Worm (Caenorhabditis elegans): ENCODE results near the gene F27E5.7.

F27E5.7 gene

ce11 chrII:10105604-10106003, 17.0 kb upstream of the F27E5.7 start, which contains the start of gene ZK945.4:
ZK945.4 (minus strand) TSS chrII:10105704.
- TF ChIP-seq sea-2 (GFP tag; optimal IDR thresholded peaks at IDR 0.05) = no peak
- no peak for TF ChIP-seq nhr-28 (tag; optimal IDR thresholded peaks at IDR 0.05)
- no peak for TF ChIP-seq elt-2 (tag; optimal IDR thresholded peaks at IDR 0.05)
- TF ChIP-seq jun-1 (tag; optimal IDR thresholded peaks at IDR 0.05) = no peak
- no peak for TF ChIP-seq elt-1 (tag; optimal IDR thresholded peaks at IDR 0.05)

DNA sequence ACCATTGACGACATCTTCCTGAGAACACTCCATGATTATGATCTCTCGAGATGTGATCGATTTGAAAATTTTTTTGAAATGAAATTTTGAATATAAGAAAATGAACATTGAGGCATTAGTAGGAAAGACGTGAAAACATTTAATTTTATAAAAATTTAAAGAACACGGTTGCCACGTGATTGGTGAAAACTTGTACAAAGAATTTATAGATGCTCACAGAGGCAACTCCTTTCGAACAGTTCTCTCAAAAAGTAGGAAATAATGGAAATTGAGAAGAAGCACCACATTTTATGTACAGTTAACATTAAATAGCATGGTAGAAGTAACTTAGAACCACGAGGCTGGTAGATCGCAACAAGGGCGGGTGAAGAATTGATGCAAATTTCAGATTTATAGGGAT, 15.7 kb upstream of the F27E5.7 start, which contains the start of gene ZK945.6:
ZK945.6 (minus strand) TSS at position 101 of the 400 bp plus-strand sequence.
- TF ChIP-seq pqm-1 (tag; optimal IDR thresholded peaks at IDR 0.05) (no peak), fkh-10 (GFP tag; optimal IDR thresholded peaks at IDR 0.05) (no peak), nhr-77 (tag; optimal IDR thresholded peaks at IDR 0.05) (no peak), fos-1 (tag; optimal IDR thresholded peaks at IDR 0.05) (no peak), eor-1 (tag; optimal IDR thresholded peaks at IDR 0.05) (no peak), mdl-1 (tag; optimal IDR thresholded peaks at IDR 0.05) (no peak), unc-39 (tag; optimal IDR thresholded peaks at IDR 0.05) (no peak), unc-62 (GFP tag; optimal IDR thresholded peaks at IDR 0.05) (no peak), sea-2 (GFP tag; optimal IDR thresholded peaks at IDR 0.05) (no peak)

DNA sequence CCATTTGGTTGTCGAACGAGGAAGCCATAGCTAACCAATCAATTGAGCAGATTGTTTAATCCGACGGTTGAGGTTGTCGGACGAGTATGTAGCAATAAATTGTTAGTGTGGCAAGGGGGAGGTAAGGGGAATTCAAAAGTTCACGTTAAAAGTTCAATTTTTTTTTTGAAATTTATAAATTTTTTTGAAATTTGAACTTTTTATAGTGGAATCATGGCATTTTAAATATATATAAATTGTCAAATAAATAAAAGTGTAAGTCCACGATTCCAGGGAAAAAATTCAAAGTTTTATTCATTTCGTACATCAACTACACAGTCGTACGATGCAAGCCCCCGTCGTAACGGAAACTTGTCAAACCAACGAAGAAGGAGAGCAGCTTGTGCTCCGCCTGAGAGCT, 14.2 kb upstream of the F27E5.7 start, which contains the start of the genes ZK945.7 and ZK945.8:
ZK945.7 (minus strand) TSS at position 101 of the 400 bp plus-strand sequence.
ZK945.8 (plus strand) TSS at position 275 of the 400 bp plus-strand sequence.
- TF ChIP-seq nfya-1 (tag; optimal IDR thresholded peaks at IDR 0.05; ENCODE audit: insufficient read depth) (no peak), mdl-1 (tag; optimal IDR thresholded peaks at IDR 0.05) (no peak), egl-27 (tag; optimal IDR thresholded peaks at IDR 0.05) (no peak), elt-3 (tag; optimal IDR thresholded peaks at IDR 0.05) (no peak), ceh-82 (tag; optimal IDR thresholded peaks at IDR 0.05) (no peak), skn-1 (tag; optimal IDR thresholded peaks at IDR 0.05) (no peak), elt-1 (tag; optimal IDR thresholded peaks at IDR 0.05) (no peak), elt-2 (tag; optimal IDR thresholded peaks at IDR 0.05) (no peak), nhr-76 (tag; optimal IDR thresholded peaks at IDR 0.05) (no peak), lsy-12 (tag; optimal IDR thresholded peaks at IDR 0.05) (no peak), jun-1 (tag; optimal IDR thresholded peaks at IDR 0.05) (no peak), fkh-10 (GFP tag; optimal IDR thresholded peaks at IDR 0.05) (no peak), fos-1 (tag; optimal IDR thresholded peaks at IDR 0.05) (no peak), nhr-77 (tag; optimal IDR thresholded peaks at IDR 0.05) (no peak), nhr-43 (tag; optimal IDR thresholded peaks at IDR 0.05; ENCODE audit: poor library complexity, severe bottlenecking) (no peak), zag-1 (tag; optimal IDR thresholded peaks at IDR 0.05) (no peak), aly-2 (tag; optimal IDR thresholded peaks at IDR 0.05) (no peak)

- no peak for TF ChIP-seq nhr-76 (tag; optimal IDR thresholded peaks at IDR 0.05)
- TF ChIP-seq nhr-237 (tag; optimal IDR thresholded peaks at IDR 0.05) = no peak
- TF ChIP-seq lin-39 (tag; optimal IDR thresholded peaks at IDR 0.05) = no peak
- no peak for TF ChIP-seq elt-2 (tag; optimal IDR thresholded peaks at IDR 0.05)
- TF ChIP-seq nhr-23 (tag; optimal IDR thresholded peaks at IDR 0.05) = no peak
Observed at ce11 chrII:10116690-10117089, 5.9 kb upstream of the F27E5.7 start.

- TF ChIP-seq fos-1 (tag; optimal IDR thresholded peaks at IDR 0.05) (no peak), unc-62 (GFP tag; optimal IDR thresholded peaks at IDR 0.05) (no peak), pha-4 (tag; optimal IDR thresholded peaks at IDR 0.05) (no peak), R02D3.7 (tag; optimal IDR thresholded peaks at IDR 0.05) (no peak), nhr-23 (tag; optimal IDR thresholded peaks at IDR 0.05) (no peak), nhr-28 (tag; optimal IDR thresholded peaks at IDR 0.05) (no peak), egl-5 (tag; optimal IDR thresholded peaks at IDR 0.05) (no peak), unc-39 (tag; optimal IDR thresholded peaks at IDR 0.05) (no peak), lsy-12 (tag; optimal IDR thresholded peaks at IDR 0.05) (no peak)
Observed at ce11 chrII:10121725-10122124, 840 bp upstream of the F27E5.7 start, which contains the start of gene lov-1. lov-1 (minus strand) TSS chrII:10121825.

DNA sequence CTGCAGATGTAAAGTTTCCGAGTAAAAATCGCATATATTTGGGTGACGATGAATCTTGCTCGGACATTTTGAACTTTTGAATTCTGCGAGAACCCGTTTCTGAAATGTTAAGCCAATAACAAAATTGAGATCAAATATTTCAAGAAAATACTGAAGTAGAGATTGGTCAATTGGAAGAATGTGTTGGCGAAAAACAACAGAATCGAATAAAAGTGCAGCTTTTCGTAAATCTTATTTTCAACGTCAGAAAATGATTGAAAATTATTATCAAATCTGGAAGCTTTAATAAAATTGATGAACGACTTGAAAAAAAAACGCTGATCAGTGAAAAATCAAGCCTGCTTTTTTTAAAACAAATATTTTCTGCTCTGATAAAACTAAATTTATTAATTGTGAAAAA, 4.8 kb downstream of the F27E5.7 start, which contains the start of gene F27E5.8:
F27E5.8 (minus strand) TSS at position 101 of the 400 bp plus-strand sequence.
- TF ChIP-seq pha-4 (tag; optimal IDR thresholded peaks at IDR 0.05) = no peak
- no peak for TF ChIP-seq fkh-10 (GFP tag; optimal IDR thresholded peaks at IDR 0.05)
- no peak for TF ChIP-seq pqm-1 (tag; optimal IDR thresholded peaks at IDR 0.05)
- TF ChIP-seq ztf-4 (tag; optimal IDR thresholded peaks at IDR 0.05) = no peak
